Worm (Caenorhabditis elegans) whole organism, L1 larva: ENCODE measurements around the gene mrpl-11.

Experiments
- C16A3.4 ChIP-seq: fragments of 150-350 bp; optimal IDR thresholded peaks from 2 replicates; lab custom pipeline; 2014; ENCODE audit warnings: missing biosample characterization, missing genetic modification characterization
- C34B4.2 ChIP-seq: sonication (generic microtip); optimal IDR thresholded peaks from 2 replicates; lab custom pipeline; 2017; ENCODE audit warnings: mild to moderate bottlenecking, missing genetic modification characterization, missing compliant biosample characterization
- F16B12.6 ChIP-seq: fragments of 150-350 bp; optimal IDR thresholded peaks from 2 replicates; lab custom pipeline; 2014; ENCODE audit warnings: missing biosample characterization, missing genetic modification characterization
- Y116A8C.19 ChIP-seq: sonication (generic microtip); optimal IDR thresholded peaks from 2 replicates; lab custom pipeline; 2016; ENCODE audit warnings: missing compliant biosample characterization, missing genetic modification characterization, borderline replicate concordance
- alr-1 ChIP-seq: fragments of 200-800 bp; sonication (Bioruptor generic); optimal IDR thresholded peaks from 2 replicates; lab custom pipeline; 2018; ENCODE audit warnings: borderline replicate concordance, mild to moderate bottlenecking, missing genetic modification characterization, missing compliant biosample characterization
- blmp-1 ChIP-seq: fragments of 150-350 bp; optimal IDR thresholded peaks from 2 replicates; lab custom pipeline; 2014; ENCODE audit warnings: missing biosample characterization, missing genetic modification characterization
- ceh-8 ChIP-seq: fragments of 200-800 bp; sonication (Bioruptor generic); optimal IDR thresholded peaks from 2 replicates; lab custom pipeline; 2018; ENCODE audit warnings: mild to moderate bottlenecking, missing genetic modification characterization, moderate library complexity, missing compliant biosample characterization
- ceh-90 ChIP-seq: sonication (generic microtip); optimal IDR thresholded peaks from 2 replicates; lab custom pipeline; 2016; ENCODE audit warnings: missing genetic modification characterization, missing compliant biosample characterization
- ces-1 ChIP-seq: fragments of 150-350 bp; optimal IDR thresholded peaks from 2 replicates; lab custom pipeline; 2014; ENCODE audit warnings: missing biosample characterization, missing genetic modification reagents, missing genetic modification characterization
- dpl-1 ChIP-seq, 3 experiments: fragments of 150-350 bp in 2 of 3; sonication (generic microtip) in 1 of 3; optimal IDR thresholded peaks; 2 replicates each; lab custom pipeline; 2014 to 2017; ENCODE audit warnings: missing biosample characterization in 3 of 3, missing genetic modification characterization in 3 of 3, missing genetic modification reagents in 3 of 3
- dsc-1 ChIP-seq: sonication (generic microtip); optimal IDR thresholded peaks from 2 replicates; lab custom pipeline; 2016; ENCODE audit warnings: mild to moderate bottlenecking, missing genetic modification characterization, missing compliant biosample characterization
- efl-3 ChIP-seq: fragments of 200-800 bp; sonication (Bioruptor generic); optimal IDR thresholded peaks from 2 replicates; lab custom pipeline; 2018; ENCODE audit warnings: mild to moderate bottlenecking, missing genetic modification characterization, missing compliant biosample characterization
- egl-13 ChIP-seq: sonication (generic microtip); optimal IDR thresholded peaks from 2 replicates; lab custom pipeline; 2016; ENCODE audit warnings: missing genotype, missing genetic modification reagents, missing genetic modification characterization, missing compliant biosample characterization
- fkh-4 ChIP-seq: sonication (generic microtip); optimal IDR thresholded peaks from 2 replicates; lab custom pipeline; 2016; ENCODE audit warnings: missing compliant biosample characterization, missing genetic modification characterization, borderline replicate concordance
- fkh-8 ChIP-seq: sonication (generic microtip); optimal IDR thresholded peaks from 2 replicates; lab custom pipeline; 2016; ENCODE audit warnings: mild to moderate bottlenecking, missing genetic modification characterization, missing compliant biosample characterization
- fos-1 ChIP-seq: fragments of 150-350 bp; optimal IDR thresholded peaks from 2 replicates; lab custom pipeline; 2014; ENCODE audit warnings: missing biosample characterization, missing genetic modification characterization
- hlh-17 ChIP-seq: fragments of 200-800 bp; sonication (Bioruptor generic); optimal IDR thresholded peaks from 2 replicates; lab custom pipeline; 2018; ENCODE audit warnings: missing genetic modification characterization, mild to moderate bottlenecking, missing compliant biosample characterization, moderate library complexity, borderline replicate concordance
- hlh-4 ChIP-seq: sonication (generic microtip); optimal IDR thresholded peaks from 2 replicates; lab custom pipeline; 2016; ENCODE audit warnings: mild to moderate bottlenecking, missing genetic modification characterization, missing compliant biosample characterization
- jun-1 ChIP-seq: fragments of 150-350 bp; optimal IDR thresholded peaks from 2 replicates; lab custom pipeline; 2014; ENCODE audit warnings: missing biosample characterization, missing genetic modification reagents, missing genetic modification characterization
- lin-13 ChIP-seq: fragments of 150-350 bp; optimal IDR thresholded peaks from 2 replicates; lab custom pipeline; 2014; ENCODE audit warnings: missing biosample characterization, missing genetic modification reagents, missing genetic modification characterization
- lin-14 ChIP-seq: fragments of 200-800 bp; sonication (Bioruptor generic); optimal IDR thresholded peaks from 2 replicates; lab custom pipeline; 2018; ENCODE audit warnings: mild to moderate bottlenecking, missing genetic modification characterization, moderate library complexity, missing compliant biosample characterization
- lin-35 ChIP-seq, 2 experiments: fragments of 150-350 bp; optimal IDR thresholded peaks; 2 replicates each; lab custom pipeline; 2014; ENCODE audit warnings: missing biosample characterization in 2 of 2, missing genetic modification characterization in 2 of 2, missing genetic modification reagents in 2 of 2
- lir-3 ChIP-seq: sonication (generic microtip); optimal IDR thresholded peaks from 2 replicates; lab custom pipeline; 2016; ENCODE audit warnings: mild to moderate bottlenecking, missing genetic modification characterization, moderate library complexity, missing compliant biosample characterization; ENCODE audit not compliant: poor library complexity
- lsy-2 ChIP-seq, 2 experiments: fragments of 150-350 bp; optimal IDR thresholded peaks; 2 replicates each; lab custom pipeline; 2014; ENCODE audit warnings: missing biosample characterization in 2 of 2, missing genetic modification characterization in 2 of 2
- mab-9 ChIP-seq: fragments of 200-800 bp; sonication (Bioruptor generic); IDR thresholded peaks from 2 replicates; pipeline ENCODE4 v1.3.6; 2022; ENCODE audit warnings: missing genetic modification reagents, missing genetic modification characterization, missing compliant biosample characterization
- mep-1 ChIP-seq: fragments of 150-350 bp; optimal IDR thresholded peaks from 2 replicates; lab custom pipeline; 2014; ENCODE audit warnings: missing biosample characterization, missing genetic modification characterization
- nhr-19 ChIP-seq: fragments of 200-800 bp; sonication (Bioruptor generic); conservative IDR thresholded peaks from 2 replicates; pipeline ENCODE4 v1.3.6; 2022; ENCODE audit warnings: missing genetic modification characterization, missing compliant biosample characterization
- nhr-20 ChIP-seq: sonication (generic microtip); optimal IDR thresholded peaks from 2 replicates; lab custom pipeline; 2016; ENCODE audit warnings: mild to moderate bottlenecking, missing genetic modification characterization, missing compliant biosample characterization
- nhr-47 ChIP-seq: sonication (generic microtip); optimal IDR thresholded peaks from 2 replicates; lab custom pipeline; 2016; ENCODE audit warnings: mild to moderate bottlenecking, missing genetic modification characterization, moderate library complexity, missing compliant biosample characterization
- nhr-71 ChIP-seq: sonication (generic microtip); optimal IDR thresholded peaks from 2 replicates; lab custom pipeline; 2016; ENCODE audit warnings: mild to moderate bottlenecking, missing genetic modification characterization, moderate library complexity, missing compliant biosample characterization
- nhr-77 ChIP-seq: fragments of 150-350 bp; optimal IDR thresholded peaks from 2 replicates; lab custom pipeline; 2014; ENCODE audit warnings: missing biosample characterization, missing genetic modification characterization
- nhr-85 ChIP-seq: sonication (generic microtip); peaks from one replicate; lab custom pipeline; 2016; ENCODE audit warnings: missing genetic modification characterization, inconsistent platforms, missing compliant biosample characterization
- nhr-90 ChIP-seq: sonication (generic microtip); optimal IDR thresholded peaks from 2 replicates; lab custom pipeline; 2016; ENCODE audit warnings: mild to moderate bottlenecking, missing genetic modification characterization, missing compliant biosample characterization; ENCODE audit not compliant: poor library complexity
- pag-3 ChIP-seq: sonication (generic microtip); optimal IDR thresholded peaks from 2 replicates; lab custom pipeline; 2017; ENCODE audit warnings: missing genetic modification characterization, mild to moderate bottlenecking, missing compliant biosample characterization, antibody characterized with exemption, borderline replicate concordance; ENCODE audit not compliant: insufficient read depth
- pax-3 ChIP-seq: fragments of 200-800 bp; sonication (Bioruptor generic); optimal IDR thresholded peaks from 2 replicates; lab custom pipeline; 2018; ENCODE audit warnings: mild to moderate bottlenecking, missing genetic modification characterization, moderate library complexity, missing compliant biosample characterization
- pqm-1 ChIP-seq: sonication (generic microtip); optimal IDR thresholded peaks from 3 replicates; lab custom pipeline; 2017; ENCODE audit warnings: missing biosample characterization, missing genetic modification characterization
- rnt-1 ChIP-seq: sonication (generic microtip); optimal IDR thresholded peaks from 2 replicates; lab custom pipeline; 2016; ENCODE audit warnings: mild to moderate bottlenecking, missing genetic modification characterization, moderate library complexity, missing compliant biosample characterization
- skn-1 ChIP-seq: fragments of 150-350 bp; optimal IDR thresholded peaks from 2 replicates; lab custom pipeline; 2014; ENCODE audit warnings: missing biosample characterization, missing genetic modification characterization
- snpc-4 ChIP-seq: fragments of 150-350 bp; optimal IDR thresholded peaks from 2 replicates; lab custom pipeline; 2014; ENCODE audit warnings: missing biosample characterization, missing genetic modification characterization
- snu-23 ChIP-seq: sonication (generic microtip); optimal IDR thresholded peaks from 2 replicates; lab custom pipeline; 2016; ENCODE audit warnings: missing genetic modification characterization, missing compliant biosample characterization
- sox-4 ChIP-seq: sonication (generic microtip); optimal IDR thresholded peaks from 2 replicates; lab custom pipeline; 2016; ENCODE audit warnings: missing genetic modification characterization, missing compliant biosample characterization
- swsn-7 ChIP-seq: sonication (generic microtip); optimal IDR thresholded peaks from 2 replicates; lab custom pipeline; 2016; ENCODE audit warnings: missing genetic modification characterization, missing compliant biosample characterization
- tbx-2 ChIP-seq: sonication (generic microtip); optimal IDR thresholded peaks from 2 replicates; lab custom pipeline; 2016; ENCODE audit warnings: missing genetic modification characterization, missing compliant biosample characterization
- unc-62 ChIP-seq: fragments of 150-350 bp; optimal IDR thresholded peaks from 2 replicates; lab custom pipeline; 2014; ENCODE audit warnings: missing biosample characterization, missing genetic modification reagents, missing genetic modification characterization
- unc-86 ChIP-seq: sonication (generic microtip); optimal IDR thresholded peaks from 2 replicates; lab custom pipeline; 2016; ENCODE audit warnings: missing genetic modification characterization, missing compliant biosample characterization
- unc-98 ChIP-seq: fragments of 200-800 bp; sonication (Bioruptor generic); IDR thresholded peaks from 2 replicates; pipeline ENCODE4 v1.3.6; 2022; ENCODE audit warnings: missing genetic modification characterization, missing compliant biosample characterization
- vab-15 ChIP-seq: sonication (generic microtip); optimal IDR thresholded peaks from 2 replicates; lab custom pipeline; 2017; ENCODE audit warnings: missing genotype, mild to moderate bottlenecking, missing genetic modification characterization, missing compliant biosample characterization
- zip-4 ChIP-seq: fragments of 200-800 bp; sonication (Bioruptor generic); optimal IDR thresholded peaks from 2 replicates; lab custom pipeline; 2018; ENCODE audit warnings: mild to moderate bottlenecking, missing genetic modification characterization, moderate library complexity, missing compliant biosample characterization
- ztf-11 ChIP-seq, 2 experiments: sonication (generic microtip); optimal IDR thresholded peaks; 2 replicates each; lab custom pipeline; 2016 to 2017; ENCODE audit warnings: missing genetic modification characterization in 2 of 2, missing biosample characterization in 1 of 2, missing compliant biosample characterization in 1 of 2

mrpl-11 gene

DNA sequence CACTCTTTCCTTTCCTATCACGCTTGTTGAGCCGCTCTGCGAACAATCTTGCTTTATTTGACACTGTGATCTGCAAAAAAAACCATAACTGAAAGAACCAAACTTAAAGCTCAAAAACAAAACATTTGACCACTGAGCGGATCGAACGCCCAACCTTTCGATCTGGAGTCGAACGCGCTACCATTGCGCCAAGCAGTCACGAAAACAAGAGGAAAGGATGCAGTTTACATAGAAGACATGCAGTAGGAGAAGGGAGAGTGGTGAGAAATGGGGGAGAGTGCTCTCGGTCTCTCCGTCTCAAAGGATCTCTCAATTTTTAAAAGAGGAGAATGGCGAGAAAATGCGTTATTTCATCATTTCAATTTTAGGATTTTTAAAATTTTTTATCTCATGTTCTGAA, 39.1 kb upstream of the mrpl-11 start (continued):
- TF ChIP-seq Y116A8C.19 (tag; lab: Kevin White, UChicago) (no peak), unc-62 (GFP tag; lab: Kevin White, UChicago) (no peak), snu-23 (peak; percentile 85), pag-3 (tag; lab: Kevin White, UChicago) (no peak), nhr-85 (tag; lab: Kevin White, UChicago) (peak; percentile 80), C16A3.4 (tag; lab: Kevin White, UChicago) (peak; percentile 71), blmp-1 (tag; lab: Kevin White, UChicago) (peak; percentile 2), unc-86 (tag; lab: Kevin White, UChicago) (peak; percentile 28), skn-1 (peak; percentile 47), rnt-1 (peak; percentile 73), alr-1 (tag; lab: Kevin White, UChicago) (no peak), sox-4 (tag; lab: Kevin White, UChicago) (no peak), tbx-2 (tag; lab: Kevin White, UChicago) (peak; percentile 61), snpc-4 (tag; lab: Kevin White, UChicago) (peak; percentile 8), F16B12.6 (tag; lab: Kevin White, UChicago) (peak; percentile 40), lin-13 (peak; percentile 42), fos-1 (tag; lab: Kevin White, UChicago) (peak; percentile 24), jun-1 (tag; lab: Kevin White, UChicago) (peak; percentile 61), zip-4 (GFP tag; lab: Kevin White, UChicago) (peak; percentile 36), efl-3 (GFP tag; lab: Kevin White, UChicago) (no peak), unc-98 (no peak), C34B4.2 (no peak), lin-35 (GFP tag; optimal IDR thresholded peaks at IDR 0.05; lab: Kevin White, UChicago) (peak; percentile 58 to 82), nhr-19 (peak; percentile 76), pqm-1 (tag; lab: Kevin White, UChicago) (no peak), hlh-4 (tag; lab: Kevin White, UChicago) (no peak), nhr-20 (peak; percentile 68), ces-1 (no peak), dsc-1 (peak; percentile 75), swsn-7 (peak; percentile 71), nhr-77 (tag; lab: Kevin White, UChicago) (peak; percentile 46), ceh-8 (GFP tag; lab: Kevin White, UChicago) (peak; percentile 54)

DNA sequence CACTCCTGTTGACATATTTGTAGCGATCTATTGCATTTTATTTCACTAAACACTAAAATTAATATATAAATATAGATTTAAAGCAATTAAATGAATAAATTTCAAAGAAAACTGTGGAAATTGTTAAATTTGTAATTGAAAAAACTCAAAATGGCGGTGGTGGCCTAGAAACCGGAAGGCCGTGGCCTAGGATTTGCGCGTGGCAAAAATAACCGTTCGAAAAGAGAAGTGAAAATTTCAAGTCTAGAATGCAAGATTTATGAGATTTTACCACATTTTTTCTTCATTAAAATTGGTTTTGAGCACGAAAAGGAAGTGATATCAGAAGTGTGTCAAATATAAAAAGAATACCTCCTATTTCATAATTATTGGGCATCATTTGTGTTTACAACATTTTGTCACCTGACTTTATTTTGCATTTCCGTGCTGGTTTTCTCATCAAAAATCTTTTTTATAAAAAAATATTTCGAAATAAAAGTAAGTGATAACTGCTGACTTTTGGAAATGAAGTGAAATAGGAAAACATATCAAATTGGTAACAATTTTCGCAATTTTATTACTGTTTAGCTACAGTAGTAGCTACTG, 33.7 kb upstream of the mrpl-11 start, which contains the start of gene fli-1:
TSS of gene fli-1 (minus strand) at position 58 of the 585 bp plus-strand sequence.
- TF ChIP-seq pax-3 (no peak), hlh-17 (GFP tag; lab: Kevin White, UChicago) (no peak), vab-15 (tag; lab: Kevin White, UChicago) (no peak), skn-1 (peak; percentile 16), unc-98 (0 out of 2 replicates have a peak, but pooled peaks have one; percentile 13), nhr-71 (peak; percentile 42), snu-23 (peak; percentile 28), fos-1 (tag; lab: Kevin White, UChicago) (no peak), lsy-2 (tag; optimal IDR thresholded peaks at IDR 0.05; lab: Kevin White, UChicago) (peak; percentile 7 to 33), lin-14 (GFP tag; lab: Kevin White, UChicago) (peak; percentile 82), nhr-47 (tag; lab: Kevin White, UChicago) (peak; percentile 45), rnt-1 (peak; percentile 77), mep-1 (tag; lab: Kevin White, UChicago) (peak; percentile 44), fkh-8 (peak; percentile 11), fkh-4 (tag; lab: Kevin White, UChicago) (no peak), swsn-7 (peak; percentile 5), lin-35 (GFP tag; optimal IDR thresholded peaks at IDR 0.05; lab: Kevin White, UChicago) (peak in 1 of 2 experiments; percentile 32), dsc-1 (peak; percentile 3), lir-3 (peak; percentile 38), ztf-11 (tag; optimal IDR thresholded peaks at IDR 0.05; lab: Kevin White, UChicago) (peak in 1 of 2 experiments; percentile 14), mab-9 (GFP tag; lab: Robert Waterston, UW) (no peak), nhr-90 (peak; percentile 35), dpl-1 (GFP tag; optimal IDR thresholded peaks at IDR 0.05; lab: Kevin White, UChicago) (peak in 1 of 3 experiments; percentile 36), blmp-1 (tag; lab: Kevin White, UChicago) (peak; percentile 22), hlh-4 (tag; lab: Kevin White, UChicago) (no peak), egl-13 (no peak), ceh-90 (tag; lab: Kevin White, UChicago) (peak; percentile 60)
